Worm (Caenorhabditis elegans) whole organism, L3 larva: ENCODE results near the gene ZC132.9.
A peak's percentile ranks its signal among the peaks of the same experiment; 100 is the strongest.

Experiments
- ZK546.5 ChIP-seq: sonication (generic microtip); optimal IDR thresholded peaks from 2 replicates; lab custom pipeline; 2017; ENCODE audit warnings: missing biosample characterization, missing genetic modification characterization
- ama-1 ChIP-seq: fragments of 150-350 bp; optimal IDR thresholded peaks from 2 replicates; lab custom pipeline; 2018
- elt-1 ChIP-seq: fragments of 150-350 bp; optimal IDR thresholded peaks from 2 replicates; lab custom pipeline; 2014; ENCODE audit warnings: missing biosample characterization, missing genetic modification characterization
- mml-1 ChIP-seq: fragments of 150-350 bp; sonication (generic microtip); optimal IDR thresholded peaks from 3 replicates; lab custom pipeline; 2014; ENCODE audit warnings: missing biosample characterization, missing genetic modification characterization
- nfya-1 ChIP-seq: sonication (generic microtip); optimal IDR thresholded peaks from 2 replicates; lab custom pipeline; 2017; ENCODE audit warnings: missing genetic modification characterization, mild to moderate bottlenecking, missing compliant biosample characterization, antibody characterized with exemption, moderate library complexity; ENCODE audit not compliant: insufficient read depth
- nhr-11 ChIP-seq: fragments of 150-350 bp; optimal IDR thresholded peaks from 2 replicates; lab custom pipeline; 2014; ENCODE audit warnings: missing biosample characterization, missing genetic modification characterization
- nhr-12 ChIP-seq: fragments of 150-350 bp; optimal IDR thresholded peaks from 2 replicates; lab custom pipeline; 2014; ENCODE audit warnings: missing biosample characterization, missing genetic modification characterization
- nhr-23 ChIP-seq: fragments of 150-350 bp; optimal IDR thresholded peaks from 2 replicates; lab custom pipeline; 2014; ENCODE audit warnings: missing biosample characterization, missing genetic modification reagents, missing genetic modification characterization
- nhr-28 ChIP-seq: fragments of 150-350 bp; optimal IDR thresholded peaks from 2 replicates; lab custom pipeline; 2014; ENCODE audit warnings: missing biosample characterization, missing genetic modification characterization
- pha-4 ChIP-seq: fragments of 150-350 bp; optimal IDR thresholded peaks from 2 replicates; lab custom pipeline; 2014; ENCODE audit warnings: missing biosample characterization, missing genetic modification reagents, missing genetic modification characterization
- snpc-4 ChIP-seq: fragments of 150-350 bp; optimal IDR thresholded peaks from 2 replicates; lab custom pipeline; 2014; ENCODE audit warnings: missing biosample characterization, missing genetic modification characterization
- zag-1 ChIP-seq: fragments of 150-350 bp; optimal IDR thresholded peaks from 2 replicates; lab custom pipeline; 2014; ENCODE audit warnings: missing biosample characterization, missing genetic modification characterization

ce11 chrV:4341736-4342135, 22.0 kb upstream of the ZC132.9 start:
- no peak for TF ChIP-seq snpc-4 (tag; lab: Kevin White, UChicago)
- no peak for TF ChIP-seq nhr-11 (tag; lab: Kevin White, UChicago)
- no peak for TF ChIP-seq nhr-28 (tag; lab: Kevin White, UChicago)
- TF ChIP-seq nhr-12: no peak
- TF ChIP-seq ZK546.5 (tag; lab: Kevin White, UChicago): no peak
- no peak for TF ChIP-seq zag-1 (tag; lab: Kevin White, UChicago)
- peak; percentile 27 for TF ChIP-seq pha-4 (tag; lab: Kevin White, UChicago)
- no peak for TF ChIP-seq mml-1 (tag; lab: Kevin White, UChicago)
- no peak for TF ChIP-seq ama-1
- TF ChIP-seq nfya-1: no peak
- TF ChIP-seq nhr-23 (tag; lab: Kevin White, UChicago): no peak
- TF ChIP-seq elt-1 (tag; lab: Kevin White, UChicago): no peak
